In genomic region chr3L:3339695-3340226, dm6 we compare ENCODE assay signal across 3 fruit fly cellular contexts.
TF ChIP-seq lines count a peak whose summit lies in the region.

No protein-coding gene starts in this region.

TF ChIP-seq in whole organism, embryonic, 481 proteins besides CTCF, POLR2A, EP300 and RAD21 (continued from another document and continues in another):
- TF ChIP-seq CG10543 (GFP tag; optimal IDR thresholded peaks at IDR 0.05; lab: Kevin White, UChicago) = no peak
- TF ChIP-seq tio (GFP tag; optimal IDR thresholded peaks at IDR 0.05; lab: Kevin White, UChicago) = no peak
- TF ChIP-seq repo (GFP tag; optimal IDR thresholded peaks at IDR 0.05; lab: Kevin White, UChicago) = no peak
- peak; percentile 16 for TF ChIP-seq gem (tag; optimal IDR thresholded peaks at IDR 0.05; lab: Kevin White, UChicago)
- no peak for TF ChIP-seq HLH4C (GFP tag; IDR thresholded peaks at IDR 0.05; lab: Robert Waterston, UW; ENCODE audit: partially characterized antibody)
- no peak for TF ChIP-seq HmgZ (tag; optimal IDR thresholded peaks at IDR 0.05; lab: Kevin White, UChicago)
- no peak for TF ChIP-seq CG7372 (GFP tag; IDR thresholded peaks at IDR 0.05; lab: Robert Waterston, UW)
- 0 out of 2 replicates have a peak, but pooled peaks have one; percentile 44 for TF ChIP-seq stc (GFP tag; IDR thresholded peaks at IDR 0.05; lab: Robert Waterston, UW)
- no peak for TF ChIP-seq h (optimal IDR thresholded peaks at IDR 0.05; lab: Kevin White, UChicago)
- peak; percentile 55 for TF ChIP-seq slbo (GFP tag; IDR thresholded peaks at IDR 0.05; lab: Robert Waterston, UW)
- TF ChIP-seq chif (GFP tag; optimal IDR thresholded peaks at IDR 0.05; lab: Kevin White, UChicago) = no peak
- peak in 1 of 2 experiments; percentile 56 for TF ChIP-seq Pdp1 (GFP tag; optimal IDR thresholded peaks at IDR 0.05; lab: Kevin White, UChicago)
- TF ChIP-seq seq (GFP tag; IDR thresholded peaks at IDR 0.05; lab: Robert Waterston, UW) = peak; percentile 54
- TF ChIP-seq btn (GFP tag; optimal IDR thresholded peaks at IDR 0.05; lab: Kevin White, UChicago) = no peak
- TF ChIP-seq danr (GFP tag; IDR thresholded peaks at IDR 0.05; lab: Robert Waterston, UW) = no peak
- peak; percentile 45 for TF ChIP-seq CG15269 (tag; optimal IDR thresholded peaks at IDR 0.05; lab: Kevin White, UChicago)
- TF ChIP-seq Med (GFP tag; lab: Kevin White, UChicago) = peak; percentile 58
- TF ChIP-seq H15 (GFP tag; IDR thresholded peaks at IDR 0.05; lab: Robert Waterston, UW) = no peak
- TF ChIP-seq CG12659 (GFP tag; optimal IDR thresholded peaks at IDR 0.05; lab: Kevin White, UChicago) = peak; percentile 3
- TF ChIP-seq CG5953 (GFP tag; IDR thresholded peaks at IDR 0.05; lab: Robert Waterston, UW) = no peak
- TF ChIP-seq Antp (GFP tag; optimal IDR thresholded peaks at IDR 0.05; lab: Kevin White, UChicago) = no peak
- no peak for TF ChIP-seq MTF-1 (GFP tag; optimal IDR thresholded peaks at IDR 0.05; lab: Kevin White, UChicago; ENCODE audit: borderline replicate concordance)
- peak; percentile 0 for TF ChIP-seq dmrt99B (tag; optimal IDR thresholded peaks at IDR 0.05; lab: Kevin White, UChicago)
- TF ChIP-seq CG2129 (GFP tag; IDR thresholded peaks at IDR 0.05; lab: Robert Waterston, UW; ENCODE audit: partially characterized antibody) = no peak
- TF ChIP-seq emc (GFP tag; optimal IDR thresholded peaks at IDR 0.05; lab: Kevin White, UChicago) = no peak
- TF ChIP-seq CG1024 (GFP tag; IDR thresholded peaks at IDR 0.05; lab: Robert Waterston, UW) = no peak
- no peak for TF ChIP-seq gro (GFP tag; optimal IDR thresholded peaks at IDR 0.05; lab: Kevin White, UChicago)
- no peak for TF ChIP-seq sd (tag; optimal IDR thresholded peaks at IDR 0.05; lab: Kevin White, UChicago)
- TF ChIP-seq Atf6 (GFP tag; IDR thresholded peaks at IDR 0.05; lab: Robert Waterston, UW) = peak; percentile 37; the same call in 1 of the 2 replicates
- no peak for TF ChIP-seq crol (GFP tag; IDR thresholded peaks at IDR 0.05; lab: Robert Waterston, UW)
- peak; percentile 32; the same call in 1 of the 2 replicates for TF ChIP-seq gsb (GFP tag; IDR thresholded peaks at IDR 0.05; lab: Robert Waterston, UW)
- TF ChIP-seq CG11456 (GFP tag; IDR thresholded peaks at IDR 0.05; lab: Robert Waterston, UW) = no peak
- TF ChIP-seq chinmo (GFP tag; IDR thresholded peaks at IDR 0.05; lab: Robert Waterston, UW; ENCODE audit: partially characterized antibody) = 0 out of 4 replicates have a peak, but pooled peaks have one; percentile 17
- TF ChIP-seq Ssrp (tag; optimal IDR thresholded peaks at IDR 0.05; lab: Kevin White, UChicago) = no peak
- no peak for TF ChIP-seq sima (GFP tag; optimal IDR thresholded peaks at IDR 0.05; lab: Kevin White, UChicago)
- TF ChIP-seq tin (GFP tag; optimal IDR thresholded peaks at IDR 0.05; lab: Kevin White, UChicago) = no peak
- no peak for TF ChIP-seq jigr1 (GFP tag; IDR thresholded peaks at IDR 0.05; lab: Robert Waterston, UW)
- TF ChIP-seq NC2α (GFP tag; optimal IDR thresholded peaks at IDR 0.05; lab: Kevin White, UChicago) = no peak
- no peak for TF ChIP-seq CG12744 (GFP tag; optimal IDR thresholded peaks at IDR 0.05; lab: Kevin White, UChicago)
- TF ChIP-seq grau (tag; optimal IDR thresholded peaks at IDR 0.05; lab: Kevin White, UChicago) = peak; percentile 72
- no peak for TF ChIP-seq CG31365 (tag; optimal IDR thresholded peaks at IDR 0.05; lab: Kevin White, UChicago)
- peak; percentile 15 for TF ChIP-seq CG12769 (tag; optimal IDR thresholded peaks at IDR 0.05; lab: Kevin White, UChicago)
- TF ChIP-seq prd (optimal IDR thresholded peaks at IDR 0.05; lab: Kevin White, UChicago) = no peak
- 0 out of 3 replicates have a peak, but pooled peaks have one; percentile 9 for TF ChIP-seq prd (GFP tag; IDR thresholded peaks at IDR 0.05; lab: Robert Waterston, UW)

TF ChIP-seq in whole organism, prepupa, 60 proteins besides CTCF, POLR2A, EP300 and RAD21 (continued from another document):
- TF ChIP-seq CG10669 (GFP tag; optimal IDR thresholded peaks at IDR 0.05; lab: Kevin White, UChicago) (no peak), Met (GFP tag; optimal IDR thresholded peaks at IDR 0.05; lab: Kevin White, UChicago) (peak; percentile 37), acj6 (GFP tag; optimal IDR thresholded peaks at IDR 0.05; lab: Kevin White, UChicago) (no peak), Ets96B (tag; optimal IDR thresholded peaks at IDR 0.05; lab: Kevin White, UChicago) (no peak)

TF ChIP-seq in whole organism, wandering third instar larva, 38 proteins besides CTCF, POLR2A, EP300 and RAD21 (continued from another document):
- TF ChIP-seq br (GFP tag; optimal IDR thresholded peaks at IDR 0.05; lab: Kevin White, UChicago) (peak; percentile 6), Dif (GFP tag; optimal IDR thresholded peaks at IDR 0.05; lab: Kevin White, UChicago; ENCODE audit: partially characterized antibody) (no peak), Jra (GFP tag; optimal IDR thresholded peaks at IDR 0.05; lab: Kevin White, UChicago) (no peak), dmrt93B (GFP tag; optimal IDR thresholded peaks at IDR 0.05; lab: Kevin White, UChicago) (no peak)
